Fruit fly (Drosophila melanogaster) whole organism, prepupa: ENCODE results near the gene Rab9E.

Source experiments
- CG10669 ChIP-seq: fragments of 200-800 bp; sonication (Bioruptor generic); optimal IDR thresholded peaks from 3 replicates; lab custom pipeline; 2018; ENCODE audit warnings: missing biosample characterization, mild to moderate bottlenecking, missing genetic modification characterization, moderate library complexity
- CG11762 ChIP-seq: fragments of 200-800 bp; sonication (Bioruptor generic); optimal IDR thresholded peaks from 3 replicates; lab custom pipeline; 2016; ENCODE audit warnings: missing biosample characterization, missing genetic modification characterization; ENCODE audit not compliant: insufficient read depth
- CG32006 ChIP-seq: fragments of 200-800 bp; sonication (Bioruptor generic); optimal IDR thresholded peaks from 3 replicates; lab custom pipeline; 2017; ENCODE audit warnings: missing biosample characterization, mild to moderate bottlenecking, missing genetic modification characterization
- Eip93F ChIP-seq: fragments of 200-800 bp; sonication (Bioruptor generic); optimal IDR thresholded peaks from 2 replicates; lab custom pipeline; 2016; ENCODE audit warnings: missing biosample characterization, mild to moderate bottlenecking, missing genetic modification characterization
- Ets96B ChIP-seq: fragments of 200-800 bp; optimal IDR thresholded peaks from 2 replicates; lab custom pipeline; 2019; ENCODE audit warnings: missing biosample characterization, mild to moderate bottlenecking, missing genetic modification characterization, moderate library complexity
- Lpt ChIP-seq: fragments of 200-800 bp; sonication (Bioruptor generic); optimal IDR thresholded peaks from 3 replicates; lab custom pipeline; 2016; ENCODE audit warnings: missing biosample characterization, missing genetic modification characterization
- Met ChIP-seq: fragments of 200-800 bp; sonication (Bioruptor generic); optimal IDR thresholded peaks from 3 replicates; lab custom pipeline; 2016; ENCODE audit warnings: missing biosample characterization, missing genetic modification characterization
- Sox14 ChIP-seq: fragments of 200-800 bp; sonication (Bioruptor generic); optimal IDR thresholded peaks from 3 replicates; lab custom pipeline; 2016; ENCODE audit warnings: missing biosample characterization, missing genetic modification characterization
- lz ChIP-seq: fragments of 200-800 bp; sonication (Bioruptor generic); optimal IDR thresholded peaks from 3 replicates; lab custom pipeline; 2016; ENCODE audit warnings: missing biosample characterization, missing genetic modification characterization
- pdm3 ChIP-seq: fragments of 200-800 bp; sonication (Bioruptor generic); optimal IDR thresholded peaks from 3 replicates; lab custom pipeline; 2016; ENCODE audit warnings: missing biosample characterization, missing genetic modification characterization
- ss ChIP-seq, 2 experiments: fragments of 200-800 bp; sonication (Bioruptor generic); optimal IDR thresholded peaks; 2 replicates in 1 of 2; 3 replicates in 1 of 2; lab custom pipeline; 2017 to 2018; ENCODE audit warnings: mild to moderate bottlenecking in 2 of 2, missing biosample characterization in 2 of 2, missing genetic modification characterization in 2 of 2, moderate library complexity in 1 of 2
- vri ChIP-seq: fragments of 200-800 bp; sonication (Bioruptor generic); optimal IDR thresholded peaks from 3 replicates; lab custom pipeline; 2016; ENCODE audit warnings: missing biosample characterization, mild to moderate bottlenecking, missing genetic modification characterization

dm6 chrX:10697731-10698130 is 36.1 kb upstream of the Rab9E start:
- TF ChIP-seq ss (GFP tag; optimal IDR thresholded peaks at IDR 0.05; lab: Kevin White, UChicago) (no peak), Ets96B (tag; lab: Kevin White, UChicago) (no peak), Met (GFP tag; lab: Kevin White, UChicago) (no peak), Lpt (GFP tag; lab: Kevin White, UChicago) (no peak), lz (GFP tag; lab: Kevin White, UChicago) (no peak), Eip93F (GFP tag; lab: Kevin White, UChicago) (no peak), pdm3 (no peak), CG32006 (GFP tag; lab: Kevin White, UChicago) (peak; percentile 8), CG11762 (GFP tag; lab: Kevin White, UChicago) (no peak), vri (no peak), Sox14 (no peak), CG10669 (GFP tag; lab: Kevin White, UChicago) (no peak)
